Worm (Caenorhabditis elegans) whole organism, early embryonic: ENCODE measurements around the gene C35D10.5.

ENCODE experiments used
- F13C5.2 ChIP-seq: sonication (generic microtip); optimal IDR thresholded peaks from 2 replicates; lab custom pipeline; 2017; ENCODE audit warnings: mild to moderate bottlenecking, missing genetic modification characterization, inconsistent platforms, missing compliant biosample characterization
- aly-1 ChIP-seq: sonication (generic microtip); optimal IDR thresholded peaks from 2 replicates; lab custom pipeline; 2016; ENCODE audit warnings: missing genetic modification characterization, missing compliant biosample characterization
- ama-1 ChIP-seq: fragments of 150-350 bp; optimal IDR thresholded peaks from 2 replicates; lab custom pipeline; 2014
- ceh-36 ChIP-seq: sonication (generic microtip); optimal IDR thresholded peaks from 2 replicates; lab custom pipeline; 2016; ENCODE audit warnings: missing genetic modification characterization, inconsistent platforms, missing compliant biosample characterization
- scrt-1 ChIP-seq: fragments of 200-800 bp; sonication (Bioruptor generic); IDR thresholded peaks from 2 replicates; pipeline ENCODE4 v1.3.6; 2022; ENCODE audit warnings: missing genetic modification characterization, missing compliant biosample characterization
- sea-1 ChIP-seq: fragments of 200-800 bp; sonication (Bioruptor generic); conservative IDR thresholded peaks from 2 replicates; pipeline ENCODE4 v1.3.6; 2022; ENCODE audit warnings: missing genetic modification characterization, missing compliant biosample characterization
- tbx-11 ChIP-seq: fragments of 200-800 bp; sonication (Bioruptor generic); IDR thresholded peaks from 2 replicates; pipeline ENCODE4 v1.3.6; 2022; ENCODE audit warnings: missing genetic modification characterization, missing compliant biosample characterization
- tbx-37 ChIP-seq: fragments of 200-800 bp; sonication (Bioruptor generic); conservative IDR thresholded peaks from 2 replicates; pipeline ENCODE4 v1.3.6; 2022; ENCODE audit warnings: missing genetic modification reagents, missing genetic modification characterization, missing compliant biosample characterization
- tra-4 ChIP-seq: sonication (generic microtip); optimal IDR thresholded peaks from 2 replicates; lab custom pipeline; 2017; ENCODE audit warnings: missing genetic modification characterization, missing compliant biosample characterization

DNA sequence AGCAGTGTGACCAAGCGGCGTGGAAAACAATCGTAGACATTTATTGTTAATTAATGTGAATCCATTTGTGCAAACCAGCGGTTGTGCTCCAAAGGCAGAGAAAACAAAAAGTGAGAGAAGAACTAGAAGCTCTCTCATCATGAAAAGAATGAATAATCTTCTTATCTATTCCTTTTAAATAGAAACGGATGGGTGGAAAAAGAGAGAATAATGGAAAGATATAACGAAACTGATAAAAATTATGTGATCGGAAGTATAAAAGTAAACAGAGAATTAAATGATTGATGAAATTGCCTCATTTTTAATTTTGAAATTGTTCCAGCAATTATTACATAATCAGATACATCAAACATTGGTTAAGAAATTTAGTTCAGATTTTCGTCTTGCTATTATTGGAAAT, 21.3 kb downstream of the C35D10.5 start, which contains the start of gene clec-5:
- TF ChIP-seq scrt-1 (GFP tag; lab: Robert Waterston, UW) (no peak), tbx-37 (GFP tag; lab: Robert Waterston, UW) (no peak), F13C5.2 (tag; lab: Kevin White, UChicago) (no peak), ama-1 (lab: Kevin White, UChicago) (no peak), tra-4 (tag; lab: Kevin White, UChicago) (no peak), sea-1 (GFP tag; lab: Robert Waterston, UW) (no peak), tbx-11 (GFP tag; lab: Robert Waterston, UW) (no peak), aly-1 (no peak), ceh-36 (tag; lab: Kevin White, UChicago) (no peak)
